Worm (Caenorhabditis elegans) whole organism, L3 larva: Measurements from ENCODE around the gene abhd-3.1.

Experiments
- ceh-28 ChIP-seq: fragments of 150-350 bp; optimal IDR thresholded peaks from 2 replicates; lab custom pipeline; 2014; ENCODE audit warnings: missing biosample characterization, missing genetic modification reagents, missing genetic modification characterization
- daf-12 ChIP-seq: fragments of 150-350 bp; optimal IDR thresholded peaks from 2 replicates; lab custom pipeline; 2014; ENCODE audit warnings: missing biosample characterization, missing genetic modification reagents, missing genetic modification characterization
- fkh-10 ChIP-seq: sonication (generic microtip); optimal IDR thresholded peaks from 2 replicates; lab custom pipeline; 2017; ENCODE audit warnings: missing biosample characterization, missing genetic modification reagents, missing genetic modification characterization
- lin-39 ChIP-seq: fragments of 150-350 bp; optimal IDR thresholded peaks from 2 replicates; lab custom pipeline; 2018; ENCODE audit warnings: missing biosample characterization, missing genetic modification reagents, missing genetic modification characterization
- nhr-28 ChIP-seq: fragments of 150-350 bp; optimal IDR thresholded peaks from 2 replicates; lab custom pipeline; 2014; ENCODE audit warnings: missing biosample characterization, missing genetic modification characterization
- skn-1 ChIP-seq: fragments of 150-350 bp; optimal IDR thresholded peaks from 2 replicates; lab custom pipeline; 2014; ENCODE audit warnings: missing biosample characterization, missing genetic modification characterization

- TF ChIP-seq nhr-28 (tag; lab: Kevin White, UChicago) (no peak), ceh-28 (tag; lab: Kevin White, UChicago) (no peak), skn-1 (tag; lab: Kevin White, UChicago) (no peak), fkh-10 (GFP tag; lab: Kevin White, UChicago) (no peak), daf-12 (no peak), lin-39 (tag; lab: Kevin White, UChicago) (no peak)
Observed at ce11 chrV:19915973-19916605, 39.2 kb upstream of the abhd-3.1 start, which contains the start of the genes chk-2 and Y60A3A.19.
